Fruit fly (Drosophila melanogaster): Measurements from ENCODE around the gene hth.

The hth gene

DNA sequence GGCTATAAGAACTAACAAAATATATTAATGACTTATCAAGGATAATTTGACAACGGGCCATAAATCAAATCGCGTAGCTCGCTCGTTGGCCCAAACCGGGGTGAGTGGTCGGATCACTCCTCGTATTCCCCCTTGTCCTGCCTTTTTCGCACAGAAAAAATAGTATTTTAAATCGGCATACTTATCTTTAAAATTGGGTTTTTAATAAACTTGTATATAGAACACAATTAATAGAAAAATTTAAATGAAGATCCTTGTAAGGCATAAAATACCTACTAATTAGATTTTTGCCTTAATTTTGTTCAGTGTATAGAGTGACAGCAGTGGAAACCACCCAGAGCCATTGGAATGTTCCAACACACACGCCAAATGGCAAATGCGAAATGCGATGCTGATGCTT, 7.6 kb downstream of the hth start:
- TF ChIP-seq yki (optimal IDR thresholded peaks at IDR 0.05) (no peak), CG10321 (GFP tag; IDR thresholded peaks at IDR 0.05) (no peak), Drgx (GFP tag; IDR thresholded peaks at IDR 0.05) (peak; percentile 17; the same call in 1 of the 2 replicates), Atf-2 (GFP tag; optimal IDR thresholded peaks at IDR 0.05) (no peak), CG16813 (GFP tag; IDR thresholded peaks at IDR 0.05; ENCODE audit: partially characterized antibody) (no peak), Xrp1 (GFP tag; IDR thresholded peaks at IDR 0.05) (0 out of 2 replicates have a peak, but pooled peaks have one; percentile 15), E2f1 (GFP tag; IDR thresholded peaks at IDR 0.05) (no peak), gem (tag; optimal IDR thresholded peaks at IDR 0.05) (peak; percentile 21), Optix (GFP tag; IDR thresholded peaks at IDR 0.05) (no peak), salm (tag; optimal IDR thresholded peaks at IDR 0.05) (no peak), sens (GFP tag) (peak; percentile 31), vvl (GFP tag; IDR thresholded peaks at IDR 0.05) (0 out of 2 replicates have a peak, but pooled peaks have one; percentile 28), Ptx1 (GFP tag; IDR thresholded peaks at IDR 0.05) (0 out of 2 replicates have a peak, but pooled peaks have one; percentile 7), nau (GFP tag; optimal IDR thresholded peaks at IDR 0.05) (no peak)

DNA sequence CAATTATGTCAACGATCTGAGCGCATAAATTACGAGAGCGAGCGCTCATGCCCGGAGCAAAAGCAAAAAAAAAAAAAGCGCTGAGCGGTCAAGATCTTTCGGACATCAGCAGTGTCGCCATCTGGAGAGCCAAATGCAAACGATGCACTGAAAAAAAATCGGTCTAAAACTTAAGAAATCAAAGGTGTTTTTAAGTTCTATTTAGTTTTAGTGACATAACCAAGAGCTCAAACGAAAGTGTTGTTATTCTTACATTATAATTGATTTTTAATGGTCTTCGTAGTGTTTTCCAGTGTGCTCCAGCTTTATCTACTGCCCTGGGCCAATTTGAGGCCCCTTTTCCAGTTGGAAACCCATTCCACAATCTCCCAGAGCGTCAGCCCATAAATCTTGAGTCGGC, 9.4 kb downstream of the hth start:
- TF ChIP-seq ranshi (GFP tag; IDR thresholded peaks at IDR 0.05) (no peak), row (GFP tag; IDR thresholded peaks at IDR 0.05) (0 out of 3 replicates have a peak, but pooled peaks have one; percentile 6), Pdp1 (GFP tag; optimal IDR thresholded peaks at IDR 0.05) (peak; percentile 18 to 31), CG11560 (tag; IDR thresholded peaks at IDR 0.05) (0 out of 3 replicates have a peak, but pooled peaks have one; percentile 13), bsh (GFP tag; optimal IDR thresholded peaks at IDR 0.05) (peak; percentile 9 to 26), hb (GFP tag; IDR thresholded peaks at IDR 0.05; ENCODE audit: partially characterized antibody) (no peak), nmo (GFP tag; optimal IDR thresholded peaks at IDR 0.05) (peak; percentile 4), gem (tag; optimal IDR thresholded peaks at IDR 0.05) (peak; percentile 33), Gsc (GFP tag; IDR thresholded peaks at IDR 0.05) (0 out of 2 replicates have a peak, but pooled peaks have one; percentile 19), CG14710 (tag; optimal IDR thresholded peaks at IDR 0.05) (peak; percentile 11), CG9215 (GFP tag; IDR thresholded peaks at IDR 0.05) (no peak), CTCF (GFP tag; optimal IDR thresholded peaks at IDR 0.05) (peak; percentile 71), CG4820 (GFP tag; optimal IDR thresholded peaks at IDR 0.05) (peak; percentile 35), Vsx1 (GFP tag; optimal IDR thresholded peaks at IDR 0.05) (peak; percentile 3), jumu (GFP tag; optimal IDR thresholded peaks at IDR 0.05) (no peak), CG4424 (GFP tag; optimal IDR thresholded peaks at IDR 0.05) (peak; percentile 47), CG9727 (GFP tag; optimal IDR thresholded peaks at IDR 0.05) (peak; percentile 16), CG12391 (tag; optimal IDR thresholded peaks at IDR 0.05) (peak; percentile 1), CG3407 (GFP tag; optimal IDR thresholded peaks at IDR 0.05) (peak; percentile 11), Ssrp (tag; optimal IDR thresholded peaks at IDR 0.05) (peak; percentile 5), CG18262 (tag; optimal IDR thresholded peaks at IDR 0.05) (peak; percentile 2), CG31441 (GFP tag; IDR thresholded peaks at IDR 0.05) (peak; percentile 53), stc (GFP tag; IDR thresholded peaks at IDR 0.05) (no peak), dmrt99B (tag; optimal IDR thresholded peaks at IDR 0.05) (peak; percentile 31), CG12769 (tag; optimal IDR thresholded peaks at IDR 0.05) (no peak), mam (GFP tag; optimal IDR thresholded peaks at IDR 0.05) (no peak), prd (optimal IDR thresholded peaks at IDR 0.05) (no peak), prd (GFP tag; IDR thresholded peaks at IDR 0.05) (peak; percentile 46; the same call in 1 of the 3 replicates), ara (GFP tag; IDR thresholded peaks at IDR 0.05) (peak; percentile 60; the same call in 1 of the 2 replicates), Dad (GFP tag; optimal IDR thresholded peaks at IDR 0.05) (no peak), CG17359 (tag; optimal IDR thresholded peaks at IDR 0.05) (peak; percentile 22), sens (GFP tag) (peak; percentile 85), HLH3B (GFP tag; IDR thresholded peaks at IDR 0.05) (peak; percentile 32; the same call in 1 of the 2 replicates), tin (GFP tag; optimal IDR thresholded peaks at IDR 0.05) (peak; percentile 0), otp (GFP tag; IDR thresholded peaks at IDR 0.05) (0 out of 3 replicates have a peak, but pooled peaks have one; percentile 30), NC2α (GFP tag; optimal IDR thresholded peaks at IDR 0.05) (no peak), bab2 (GFP tag; optimal IDR thresholded peaks at IDR 0.05) (peak; percentile 9), CG7928 (GFP tag; optimal IDR thresholded peaks at IDR 0.05) (no peak), dati (GFP tag; IDR thresholded peaks at IDR 0.05) (no peak)

All from whole organism, embryonic.